Worm (Caenorhabditis elegans) whole organism, early embryonic: ENCODE measurements around the gene fbxa-56.

ENCODE experiments used
- F13C5.2 ChIP-seq: sonication (generic microtip); optimal IDR thresholded peaks from 2 replicates; lab custom pipeline; 2017; ENCODE audit warnings: mild to moderate bottlenecking, missing genetic modification characterization, inconsistent platforms, missing compliant biosample characterization
- aly-1 ChIP-seq: sonication (generic microtip); optimal IDR thresholded peaks from 2 replicates; lab custom pipeline; 2016; ENCODE audit warnings: missing genetic modification characterization, missing compliant biosample characterization
- ama-1 ChIP-seq: fragments of 150-350 bp; optimal IDR thresholded peaks from 2 replicates; lab custom pipeline; 2014
- ceh-13 ChIP-seq: fragments of 200-800 bp; sonication (Bioruptor generic); optimal IDR thresholded peaks from 2 replicates; lab custom pipeline; 2018; ENCODE audit warnings: mild to moderate bottlenecking, missing genetic modification characterization, missing compliant biosample characterization
- ceh-36 ChIP-seq: sonication (generic microtip); optimal IDR thresholded peaks from 2 replicates; lab custom pipeline; 2016; ENCODE audit warnings: missing genetic modification characterization, inconsistent platforms, missing compliant biosample characterization
- flt-1 ChIP-seq: fragments of 200-800 bp; sonication (Bioruptor generic); IDR thresholded peaks from 2 replicates; pipeline ENCODE4 v1.3.6; 2022; ENCODE audit warnings: missing genetic modification characterization, missing compliant biosample characterization
- hmbx-1 ChIP-seq: sonication (generic microtip); optimal IDR thresholded peaks from 2 replicates; lab custom pipeline; 2016; ENCODE audit warnings: mild to moderate bottlenecking, missing genetic modification characterization, missing compliant biosample characterization
- hmg-4 ChIP-seq: fragments of 200-800 bp; sonication (Bioruptor generic); optimal IDR thresholded peaks from 2 replicates; lab custom pipeline; 2018; ENCODE audit warnings: mild to moderate bottlenecking, missing genetic modification characterization, missing compliant biosample characterization
- pes-1 ChIP-seq: fragments of 200-800 bp; sonication (Bioruptor generic); IDR thresholded peaks from 2 replicates; pipeline ENCODE4 v1.3.6; 2022; ENCODE audit warnings: missing genetic modification reagents, missing genetic modification characterization, missing compliant biosample characterization
- tbx-11 ChIP-seq: fragments of 200-800 bp; sonication (Bioruptor generic); IDR thresholded peaks from 2 replicates; pipeline ENCODE4 v1.3.6; 2022; ENCODE audit warnings: missing genetic modification characterization, missing compliant biosample characterization
- tbx-37 ChIP-seq: fragments of 200-800 bp; sonication (Bioruptor generic); conservative IDR thresholded peaks from 2 replicates; pipeline ENCODE4 v1.3.6; 2022; ENCODE audit warnings: missing genetic modification reagents, missing genetic modification characterization, missing compliant biosample characterization

- TF ChIP-seq tbx-37 (GFP tag; lab: Robert Waterston, UW) (no peak), ceh-13 (no peak), aly-1 (tag; lab: Kevin White, UChicago) (no peak), hmg-4 (GFP tag; lab: Kevin White, UChicago) (no peak), flt-1 (no peak), ceh-36 (tag; lab: Kevin White, UChicago) (no peak), pes-1 (GFP tag; lab: Robert Waterston, UW) (no peak), F13C5.2 (no peak), ama-1 (lab: Kevin White, UChicago) (no peak), tbx-11 (no peak), hmbx-1 (tag; lab: Kevin White, UChicago) (no peak)
These were observed 708 bp upstream of the fbxa-56 start, which contains the start of gene fbxa-22 for ce11 chrIII:938569-938968.
